Worm (Caenorhabditis elegans) whole organism, L4 larva: Measurements from ENCODE around the gene mec-7.

Experiments used
- F26F4.8 ChIP-seq: fragments of 200-800 bp; sonication (Bioruptor generic); conservative IDR thresholded peaks from 2 replicates; pipeline ENCODE4 v1.3.6; 2022; ENCODE audit warnings: missing genetic modification characterization, missing compliant biosample characterization
- F49E8.2 ChIP-seq: sonication (generic microtip); optimal IDR thresholded peaks from 2 replicates; lab custom pipeline; 2016; ENCODE audit warnings: missing compliant biosample characterization, mild to moderate bottlenecking, missing genetic modification characterization, borderline replicate concordance
- Y48G9A.11 ChIP-seq: fragments of 200-800 bp; sonication (Bioruptor generic); IDR thresholded peaks from 2 replicates; pipeline ENCODE4 v1.3.6; 2022; ENCODE audit warnings: missing genetic modification reagents, missing genetic modification characterization, missing compliant biosample characterization
- Y75B8A.6 ChIP-seq: fragments of 200-800 bp; sonication (Bioruptor generic); IDR thresholded peaks from 2 replicates; pipeline ENCODE4 v1.3.6; 2022; ENCODE audit warnings: missing genetic modification reagents, missing genetic modification characterization, missing compliant biosample characterization
- aly-2 ChIP-seq: sonication (generic microtip); optimal IDR thresholded peaks from 2 replicates; lab custom pipeline; 2018; ENCODE audit warnings: missing biosample characterization, missing genetic modification characterization
- arid-1 ChIP-seq: fragments of 200-800 bp; sonication (Bioruptor generic); conservative IDR thresholded peaks from 2 replicates; pipeline ENCODE4 v1.3.6; 2022; ENCODE audit warnings: missing genetic modification reagents, missing genetic modification characterization, missing compliant biosample characterization
- attf-4 ChIP-seq: sonication (generic microtip); optimal IDR thresholded peaks from 3 replicates; lab custom pipeline; 2017; ENCODE audit warnings: missing biosample characterization, missing genetic modification characterization
- ceh-44 ChIP-seq: fragments of 200-800 bp; sonication (Bioruptor generic); IDR thresholded peaks from 2 replicates; pipeline ENCODE4 v1.3.6; 2022; ENCODE audit warnings: missing genetic modification reagents, missing genetic modification characterization, missing compliant biosample characterization
- ces-1 ChIP-seq: fragments of 150-350 bp; sonication (generic microtip); optimal IDR thresholded peaks from 4 replicates; lab custom pipeline; 2014; ENCODE audit warnings: missing biosample characterization, missing genetic modification reagents, missing genetic modification characterization
- ctbp-1 ChIP-seq: fragments of 200-800 bp; sonication (Bioruptor generic); IDR thresholded peaks from 2 replicates; pipeline ENCODE4 v1.3.6; 2022; ENCODE audit warnings: missing genetic modification reagents, missing genetic modification characterization, missing compliant biosample characterization
- daf-16 ChIP-seq, 3 experiments: sonication (generic microtip); optimal IDR thresholded peaks; 2 replicates each; lab custom pipeline; 2016 to 2017; ENCODE audit warnings: missing genetic modification characterization in 3 of 3, missing genetic modification reagents in 3 of 3, mild to moderate bottlenecking in 2 of 3, missing compliant biosample characterization in 2 of 3, missing biosample characterization in 1 of 3, moderate library complexity in 1 of 3
- daf-19 ChIP-seq: fragments of 200-800 bp; sonication (Bioruptor generic); conservative IDR thresholded peaks from 2 replicates; pipeline ENCODE4 v1.3.6; 2022; ENCODE audit warnings: missing genetic modification characterization, missing compliant biosample characterization
- dmd-6 ChIP-seq: fragments of 200-800 bp; sonication (Bioruptor generic); IDR thresholded peaks from 2 replicates; pipeline ENCODE4 v1.3.6; 2022; ENCODE audit warnings: missing genetic modification reagents, missing genetic modification characterization, missing compliant biosample characterization
- dve-1 ChIP-seq: sonication (generic microtip); optimal IDR thresholded peaks from 2 replicates; lab custom pipeline; 2017; ENCODE audit warnings: antibody characterized with exemption, mild to moderate bottlenecking, missing genetic modification characterization, missing compliant biosample characterization; ENCODE audit not compliant: insufficient read depth
- fkh-10 ChIP-seq: fragments of 150-350 bp; optimal IDR thresholded peaks from 2 replicates; lab custom pipeline; 2014; ENCODE audit warnings: missing biosample characterization, missing genetic modification reagents, missing genetic modification characterization
- fos-1 ChIP-seq: fragments of 150-350 bp; optimal IDR thresholded peaks from 2 replicates; lab custom pipeline; 2014; ENCODE audit warnings: missing biosample characterization, missing genetic modification characterization
- hlh-11 ChIP-seq: fragments of 200-800 bp; sonication (Bioruptor generic); optimal IDR thresholded peaks from 2 replicates; lab custom pipeline; 2018; ENCODE audit warnings: mild to moderate bottlenecking, missing genetic modification characterization, missing compliant biosample characterization
- hlh-30 ChIP-seq: sonication (generic microtip); optimal IDR thresholded peaks from 2 replicates; lab custom pipeline; 2017; ENCODE audit warnings: antibody characterized with exemption, mild to moderate bottlenecking, missing genetic modification characterization, missing compliant biosample characterization; ENCODE audit not compliant: insufficient read depth
- hmg-1.1 ChIP-seq: fragments of 200-800 bp; sonication (Bioruptor generic); IDR thresholded peaks from 2 replicates; pipeline ENCODE4 v1.3.6; 2022; ENCODE audit warnings: missing genetic modification reagents, missing genetic modification characterization, missing compliant biosample characterization
- lin-39 ChIP-seq: fragments of 150-350 bp; optimal IDR thresholded peaks from 2 replicates; lab custom pipeline; 2014; ENCODE audit warnings: missing biosample characterization, missing genetic modification reagents, missing genetic modification characterization
- lir-3 ChIP-seq: sonication (generic microtip); optimal IDR thresholded peaks from 2 replicates; lab custom pipeline; 2016; ENCODE audit warnings: mild to moderate bottlenecking, missing genetic modification characterization, missing compliant biosample characterization
- lsy-2 ChIP-seq, 2 experiments: fragments of 150-350 bp in 1 of 2; sonication (generic microtip) in 1 of 2; optimal IDR thresholded peaks; 2 replicates each; lab custom pipeline; 2014 to 2017; ENCODE audit warnings: missing biosample characterization in 2 of 2, missing genetic modification characterization in 2 of 2
- madf-5 ChIP-seq, 2 experiments: fragments of 200-800 bp; sonication (Bioruptor generic); IDR thresholded peaks; 2 replicates each; pipeline ENCODE4 v1.3.6; 2022; ENCODE audit warnings: missing compliant biosample characterization in 2 of 2, missing genetic modification characterization in 2 of 2
- madf-9 ChIP-seq: fragments of 200-800 bp; sonication (Bioruptor generic); conservative IDR thresholded peaks from 2 replicates; pipeline ENCODE4 v1.3.6; 2022; ENCODE audit warnings: missing genetic modification reagents, missing genetic modification characterization, missing compliant biosample characterization
- mdt-29 ChIP-seq: fragments of 200-800 bp; sonication (Bioruptor generic); IDR thresholded peaks from 2 replicates; pipeline ENCODE4 v1.3.6; 2022; ENCODE audit warnings: missing genetic modification reagents, missing genetic modification characterization, missing compliant biosample characterization
- mes-2 ChIP-seq: sonication (generic microtip); optimal IDR thresholded peaks from 2 replicates; lab custom pipeline; 2016; ENCODE audit warnings: missing genotype, mild to moderate bottlenecking, missing genetic modification characterization, missing compliant biosample characterization; ENCODE audit not compliant: poor library complexity, severe bottlenecking
- mxl-3 ChIP-seq: fragments of 200-800 bp; sonication (Bioruptor generic); optimal IDR thresholded peaks from 2 replicates; lab custom pipeline; 2018; ENCODE audit warnings: mild to moderate bottlenecking, missing genetic modification characterization, missing compliant biosample characterization
- nhr-11 ChIP-seq: fragments of 150-350 bp; optimal IDR thresholded peaks from 2 replicates; lab custom pipeline; 2014; ENCODE audit warnings: missing biosample characterization, missing genetic modification characterization
- nhr-28 ChIP-seq: fragments of 150-350 bp; optimal IDR thresholded peaks from 2 replicates; lab custom pipeline; 2014; ENCODE audit warnings: missing biosample characterization, missing genetic modification characterization
- nhr-48 ChIP-seq: sonication (generic microtip); optimal IDR thresholded peaks from 2 replicates; lab custom pipeline; 2016; ENCODE audit warnings: mild to moderate bottlenecking, missing genetic modification characterization, missing compliant biosample characterization
- nhr-76 ChIP-seq: fragments of 150-350 bp; optimal IDR thresholded peaks from 2 replicates; lab custom pipeline; 2014; ENCODE audit warnings: missing biosample characterization, missing genetic modification characterization
- nhr-77 ChIP-seq: fragments of 150-350 bp; optimal IDR thresholded peaks from 2 replicates; lab custom pipeline; 2014; ENCODE audit warnings: missing biosample characterization, missing genetic modification characterization
- skn-1 ChIP-seq: fragments of 150-350 bp; optimal IDR thresholded peaks from 2 replicates; lab custom pipeline; 2014; ENCODE audit warnings: missing biosample characterization, missing genetic modification characterization
- tag-97 ChIP-seq: fragments of 200-800 bp; sonication (Bioruptor generic); IDR thresholded peaks from 2 replicates; pipeline ENCODE4 v1.3.6; 2022; ENCODE audit warnings: missing genetic modification characterization, missing compliant biosample characterization
- unc-39 ChIP-seq: sonication (generic microtip); optimal IDR thresholded peaks from 2 replicates; lab custom pipeline; 2017; ENCODE audit warnings: missing biosample characterization, missing genetic modification characterization
- unc-62 ChIP-seq, 3 experiments: fragments of 150-350 bp in 1 of 3; sonication (generic microtip); optimal IDR thresholded peaks in 2 of 3; peaks in 1 of 3; 1 replicate in 1 of 3; 2 replicates in 2 of 3; lab custom pipeline; 2014 to 2017; ENCODE audit warnings: missing biosample characterization in 3 of 3, missing genetic modification characterization in 3 of 3, missing genetic modification reagents in 3 of 3, missing genotype in 1 of 3
- zag-1 ChIP-seq: fragments of 150-350 bp; optimal IDR thresholded peaks from 2 replicates; lab custom pipeline; 2014; ENCODE audit warnings: missing biosample characterization, missing genetic modification characterization

mec-7 gene

ce11 chrX:7773714-7774318 is 2.7 kb downstream of the mec-7 start (continued):
- TF ChIP-seq nhr-48 (tag; lab: Kevin White, UChicago) (peak; percentile 42), ceh-44 (0 out of 2 replicates have a peak, but pooled peaks have one; percentile 38), aly-2 (no peak), nhr-76 (no peak), nhr-28 (tag; lab: Kevin White, UChicago) (peak; percentile 23), hlh-11 (tag; lab: Kevin White, UChicago) (peak; percentile 58), madf-5 (GFP tag; IDR thresholded peaks at IDR 0.05; lab: Robert Waterston, UW) (peak in 1 of 2 experiments; percentile 56; a peak in 1 of 4 replicates), daf-19 (GFP tag; lab: Robert Waterston, UW) (peak; percentile 59; the same call in 1 of the 2 replicates), lin-39 (tag; lab: Kevin White, UChicago) (no peak), dmd-6 (GFP tag; lab: Robert Waterston, UW) (peak; percentile 21; the same call in 1 of the 2 replicates), fkh-10 (GFP tag; lab: Kevin White, UChicago) (no peak), nhr-77 (tag; lab: Kevin White, UChicago) (no peak), F26F4.8 (peak; percentile 50; the same call in 1 of the 2 replicates), nhr-11 (tag; lab: Kevin White, UChicago) (no peak), dve-1 (tag; lab: Kevin White, UChicago) (peak; percentile 8), hmg-1.1 (peak; percentile 68), tag-97 (GFP tag; lab: Robert Waterston, UW) (no peak), madf-9 (GFP tag; lab: Robert Waterston, UW) (peak; percentile 18; the same call in 1 of the 2 replicates), mdt-29 (no peak), fos-1 (tag; lab: Kevin White, UChicago) (no peak), lir-3 (tag; lab: Kevin White, UChicago) (peak; percentile 19), daf-16 (GFP tag; optimal IDR thresholded peaks at IDR 0.05; lab: Kevin White, UChicago) (peak; percentile 19 to 76), daf-16 (tag; optimal IDR thresholded peaks at IDR 0.05; lab: Kevin White, UChicago) (peak; percentile 68), arid-1 (peak; percentile 61; the same call in 1 of the 2 replicates), ces-1 (GFP tag; lab: Kevin White, UChicago) (no peak), zag-1 (tag; lab: Kevin White, UChicago) (no peak), skn-1 (tag; lab: Kevin White, UChicago) (no peak), mxl-3 (GFP tag; lab: Kevin White, UChicago) (peak; percentile 13), Y48G9A.11 (peak; percentile 56; the same call in 1 of the 2 replicates), hlh-30 (tag; lab: Kevin White, UChicago) (peak; percentile 47), Y75B8A.6 (GFP tag; lab: Robert Waterston, UW) (no peak), mes-2 (tag; lab: Kevin White, UChicago) (peak; percentile 57), lsy-2 (tag; optimal IDR thresholded peaks at IDR 0.05; lab: Kevin White, UChicago) (peak in 1 of 2 experiments; percentile 21), F49E8.2 (peak; percentile 50), ctbp-1 (GFP tag; lab: Robert Waterston, UW) (0 out of 2 replicates have a peak, but pooled peaks have one; percentile 62), attf-4 (tag; lab: Kevin White, UChicago) (no peak)
- TF ChIP-seq, all 104 proteins: peak for 35

ce11 chrX:7752770-7753169 is 23.7 kb downstream of the mec-7 start, which contains the start of gene deg-1:
Gene deg-1 (plus strand): TSS chrX:7753070.
- TF ChIP-seq unc-62 (GFP tag; optimal IDR thresholded peaks at IDR 0.05 in 1 of 2; lab: Kevin White, UChicago) (peak in 1 of 2 experiments; percentile 24), unc-62 (tag; optimal IDR thresholded peaks at IDR 0.05; lab: Kevin White, UChicago) (no peak), unc-39 (tag; lab: Kevin White, UChicago) (no peak)
